Worm (Caenorhabditis elegans): Measurements from ENCODE around the gene W10G11.1.

The W10G11.1 gene

ce11 chrII:3555281-3555680 is 5.2 kb downstream of the W10G11.1 start (continued):
- TF ChIP-seq unc-86 (tag; optimal IDR thresholded peaks at IDR 0.05) (no peak), efl-1 (optimal IDR thresholded peaks at IDR 0.05) (no peak), efl-1 (GFP tag; optimal IDR thresholded peaks at IDR 0.05 in 1 of 2) (peak in 1 of 2 experiments; percentile 19), ceh-88 (GFP tag; IDR thresholded peaks at IDR 0.05) (no peak), fkh-10 (GFP tag; optimal IDR thresholded peaks at IDR 0.05) (no peak), F16B12.6 (tag; optimal IDR thresholded peaks at IDR 0.05) (no peak), mep-1 (tag; optimal IDR thresholded peaks at IDR 0.05) (no peak), ztf-11 (tag; optimal IDR thresholded peaks at IDR 0.05) (no peak), irx-1 (tag; optimal IDR thresholded peaks at IDR 0.05) (no peak), lin-13 (GFP tag; optimal IDR thresholded peaks at IDR 0.05) (peak; percentile 0), C16A3.4 (tag; optimal IDR thresholded peaks at IDR 0.05) (no peak), unc-30 (tag; optimal IDR thresholded peaks at IDR 0.05) (no peak), nhr-77 (tag; optimal IDR thresholded peaks at IDR 0.05) (no peak), nhr-47 (tag; optimal IDR thresholded peaks at IDR 0.05) (no peak), fkh-8 (tag; optimal IDR thresholded peaks at IDR 0.05) (no peak), sox-4 (tag; optimal IDR thresholded peaks at IDR 0.05) (no peak), C34B4.2 (tag; optimal IDR thresholded peaks at IDR 0.05) (no peak), pqm-1 (tag; optimal IDR thresholded peaks at IDR 0.05) (no peak), blmp-1 (tag; optimal IDR thresholded peaks at IDR 0.05) (peak; percentile 67), lsy-2 (tag; optimal IDR thresholded peaks at IDR 0.05) (no peak), lin-39 (tag; optimal IDR thresholded peaks at IDR 0.05) (no peak), ceh-8 (GFP tag; optimal IDR thresholded peaks at IDR 0.05) (no peak), ceh-90 (tag; optimal IDR thresholded peaks at IDR 0.05) (no peak), nhr-12 (tag; optimal IDR thresholded peaks at IDR 0.05) (no peak), ama-1 (optimal IDR thresholded peaks at IDR 0.05) (no peak), jun-1 (tag; optimal IDR thresholded peaks at IDR 0.05) (no peak), xbp-1 (tag; optimal IDR thresholded peaks at IDR 0.05) (no peak), unc-62 (GFP tag; optimal IDR thresholded peaks at IDR 0.05) (no peak), elt-2 (tag; optimal IDR thresholded peaks at IDR 0.05) (no peak), nhr-71 (tag; optimal IDR thresholded peaks at IDR 0.05) (no peak), lin-14 (GFP tag; optimal IDR thresholded peaks at IDR 0.05) (peak; percentile 20), nhr-85 (tag) (peak; percentile 85), efl-3 (GFP tag; optimal IDR thresholded peaks at IDR 0.05) (no peak), snu-23 (GFP tag; optimal IDR thresholded peaks at IDR 0.05) (peak; percentile 29), ceh-63 (GFP tag; optimal IDR thresholded peaks at IDR 0.05) (no peak), lir-3 (tag; optimal IDR thresholded peaks at IDR 0.05; ENCODE audit: poor library complexity) (no peak), C04F5.9 (tag; optimal IDR thresholded peaks at IDR 0.05) (no peak), nhr-84 (tag; optimal IDR thresholded peaks at IDR 0.05) (no peak), aha-1 (tag; optimal IDR thresholded peaks at IDR 0.05) (no peak), nhr-11 (tag; optimal IDR thresholded peaks at IDR 0.05) (no peak), unc-98 (GFP tag; IDR thresholded peaks at IDR 0.05) (no peak), tlp-1 (tag; optimal IDR thresholded peaks at IDR 0.05) (no peak), unc-130 (tag; optimal IDR thresholded peaks at IDR 0.05) (no peak), skn-1 (tag; optimal IDR thresholded peaks at IDR 0.05) (no peak), ets-5 (GFP tag; IDR thresholded peaks at IDR 0.05) (no peak), zag-1 (tag; optimal IDR thresholded peaks at IDR 0.05) (no peak), lin-35 (GFP tag; optimal IDR thresholded peaks at IDR 0.05) (peak in 1 of 2 experiments; percentile 36), nhr-90 (tag; optimal IDR thresholded peaks at IDR 0.05; ENCODE audit: poor library complexity) (peak; percentile 27), hlh-4 (tag; optimal IDR thresholded peaks at IDR 0.05) (no peak), fkh-4 (tag; optimal IDR thresholded peaks at IDR 0.05; ENCODE audit: borderline replicate concordance) (no peak), rnt-1 (tag; optimal IDR thresholded peaks at IDR 0.05) (no peak), nhr-20 (tag; optimal IDR thresholded peaks at IDR 0.05) (peak; percentile 55), pag-3 (tag; optimal IDR thresholded peaks at IDR 0.05; ENCODE audit: borderline replicate concordance, insufficient read depth) (no peak), ces-1 (GFP tag; optimal IDR thresholded peaks at IDR 0.05) (no peak), egl-13 (tag; optimal IDR thresholded peaks at IDR 0.05) (no peak)

All from whole organism, L1 larva.